Worm (Caenorhabditis elegans) whole organism, L4/young adult: Measurements from ENCODE around the gene szy-2.

Source experiments
- W03F9.2 ChIP-seq: fragments of 150-350 bp; optimal IDR thresholded peaks from 2 replicates; lab custom pipeline; 2014; ENCODE audit warnings: missing biosample characterization, missing genetic modification characterization
- dao-5 ChIP-seq: sonication (generic microtip); optimal IDR thresholded peaks from 2 replicates; lab custom pipeline; 2016; ENCODE audit warnings: missing genotype, missing genetic modification characterization, moderate library complexity, missing compliant biosample characterization
- him-1 ChIP-seq: sonication (generic microtip); optimal IDR thresholded peaks from 2 replicates; lab custom pipeline; 2016; ENCODE audit warnings: missing genotype, missing genetic modification reagents, missing genetic modification characterization, missing compliant biosample characterization

- TF ChIP-seq dao-5 (tag; lab: Kevin White, UChicago), result no peak
- TF ChIP-seq him-1 (tag; lab: Kevin White, UChicago), result no peak
- no peak for TF ChIP-seq W03F9.2 (tag; lab: Kevin White, UChicago)
Measured at ce11 chrIII:5329372-5329771, 41.7 kb downstream of the szy-2 start.
